Fruit fly (Drosophila melanogaster): ENCODE measurements around the gene CG17129.

The CG17129 gene

dm6 chr3L:638031-638414 is 42.1 kb downstream of the CG17129 start (continued):
- TF ChIP-seq CG9797 (GFP tag; optimal IDR thresholded peaks at IDR 0.05), result no peak
- TF ChIP-seq CG8290 (GFP tag; optimal IDR thresholded peaks at IDR 0.05), result no peak
- peak in 1 of 2 experiments; percentile 38 for TF ChIP-seq CG8290 (tag; optimal IDR thresholded peaks at IDR 0.05)
- TF ChIP-seq Hey (tag; optimal IDR thresholded peaks at IDR 0.05), result peak; percentile 7
- no peak for TF ChIP-seq wdn (GFP tag; IDR thresholded peaks at IDR 0.05)
- no peak for TF ChIP-seq CG9437 (GFP tag; optimal IDR thresholded peaks at IDR 0.05)
- no peak for TF ChIP-seq Fer1 (GFP tag; optimal IDR thresholded peaks at IDR 0.05)
- TF ChIP-seq CG13424 (tag; optimal IDR thresholded peaks at IDR 0.05), result no peak
- no peak for TF ChIP-seq Dad (GFP tag; optimal IDR thresholded peaks at IDR 0.05)
- TF ChIP-seq grn (GFP tag; optimal IDR thresholded peaks at IDR 0.05), result peak; percentile 94
- no peak for TF ChIP-seq CG32767 (GFP tag; IDR thresholded peaks at IDR 0.05)
- TF ChIP-seq H2.0 (GFP tag; IDR thresholded peaks at IDR 0.05), result no peak
- peak; percentile 17 for TF ChIP-seq CG15601 (tag; optimal IDR thresholded peaks at IDR 0.05)
- TF ChIP-seq Rx (GFP tag; IDR thresholded peaks at IDR 0.05), result no peak
- TF ChIP-seq Kr (GFP tag; optimal IDR thresholded peaks at IDR 0.05), result no peak

- TF ChIP-seq zf30C (GFP tag; optimal IDR thresholded peaks at IDR 0.05), result peak; percentile 57
- no peak for TF ChIP-seq CG2202 (tag; optimal IDR thresholded peaks at IDR 0.05)
- TF ChIP-seq onecut (GFP tag; IDR thresholded peaks at IDR 0.05), result no peak
- peak; percentile 3 for TF ChIP-seq gem (tag; optimal IDR thresholded peaks at IDR 0.05)
- peak; percentile 28 for TF ChIP-seq CG12769 (tag; optimal IDR thresholded peaks at IDR 0.05)
- TF ChIP-seq Atf6 (GFP tag; IDR thresholded peaks at IDR 0.05), result 0 out of 2 replicates have a peak, but pooled peaks have one; percentile 15
- TF ChIP-seq rib (GFP tag; IDR thresholded peaks at IDR 0.05), result peak; percentile 19; the same call in 1 of the 2 replicates
- TF ChIP-seq CG17829 (tag; optimal IDR thresholded peaks at IDR 0.05), result no peak
- TF ChIP-seq jigr1 (GFP tag; IDR thresholded peaks at IDR 0.05), result 0 out of 3 replicates have a peak, but pooled peaks have one; percentile 5
- TF ChIP-seq Six4 (GFP tag; optimal IDR thresholded peaks at IDR 0.05), result no peak
- TF ChIP-seq grn (GFP tag; optimal IDR thresholded peaks at IDR 0.05), result peak; percentile 6
- no peak for TF ChIP-seq dmrt11E (tag; optimal IDR thresholded peaks at IDR 0.05)
- peak; percentile 28 for TF ChIP-seq CG17385 (GFP tag; optimal IDR thresholded peaks at IDR 0.05)
- TF ChIP-seq C15 (GFP tag; IDR thresholded peaks at IDR 0.05), result no peak
- no peak for TF ChIP-seq HmgD (GFP tag; optimal IDR thresholded peaks at IDR 0.05)
- TF ChIP-seq Myb (GFP tag; optimal IDR thresholded peaks at IDR 0.05), result no peak
- peak; percentile 2 for TF ChIP-seq Med (GFP tag)
- 0 out of 4 replicates have a peak, but pooled peaks have one; percentile 49 for TF ChIP-seq chinmo (GFP tag; IDR thresholded peaks at IDR 0.05; ENCODE audit: partially characterized antibody)
- TF ChIP-seq CG2712 (tag; optimal IDR thresholded peaks at IDR 0.05), result no peak
- TF ChIP-seq mirr (GFP tag; optimal IDR thresholded peaks at IDR 0.05), result peak; percentile 57
- peak; percentile 11 for TF ChIP-seq hkb (optimal IDR thresholded peaks at IDR 0.05)
- TF ChIP-seq hkb (GFP tag; IDR thresholded peaks at IDR 0.05), result no peak
- peak; percentile 39 for TF ChIP-seq sens (GFP tag)
- no peak for TF ChIP-seq ash1 (GFP tag; optimal IDR thresholded peaks at IDR 0.05)
- no peak for TF ChIP-seq CG1024 (GFP tag; IDR thresholded peaks at IDR 0.05)
- TF ChIP-seq CG14014 (GFP tag; IDR thresholded peaks at IDR 0.05), result no peak
- peak; percentile 60 for TF ChIP-seq kni (GFP tag; optimal IDR thresholded peaks at IDR 0.05)
- TF ChIP-seq Deaf1 (tag; optimal IDR thresholded peaks at IDR 0.05), result peak; percentile 93
- TF ChIP-seq Dref (GFP tag; IDR thresholded peaks at IDR 0.05), result no peak
- 0 out of 2 replicates have a peak, but pooled peaks have one; percentile 29 for TF ChIP-seq NFAT (GFP tag; IDR thresholded peaks at IDR 0.05)
- TF ChIP-seq CG34376 (GFP tag; optimal IDR thresholded peaks at IDR 0.05), result peak; percentile 63
- no peak for TF ChIP-seq CG8290 (GFP tag; optimal IDR thresholded peaks at IDR 0.05)
- peak in 1 of 2 experiments; percentile 46 for TF ChIP-seq CG8290 (tag; optimal IDR thresholded peaks at IDR 0.05)
- no peak for TF ChIP-seq pan (optimal IDR thresholded peaks at IDR 0.05)
- peak in 1 of 2 experiments; percentile 20 for TF ChIP-seq pan (GFP tag; optimal IDR thresholded peaks at IDR 0.05 in 1 of 2, IDR thresholded peaks at IDR 0.05 in 1 of 2)
- no peak for TF ChIP-seq nom (GFP tag; optimal IDR thresholded peaks at IDR 0.05)
- peak; percentile 7; the same call in 1 of the 3 replicates for TF ChIP-seq ci (GFP tag; IDR thresholded peaks at IDR 0.05)
- TF ChIP-seq Drgx (GFP tag; IDR thresholded peaks at IDR 0.05), result 0 out of 2 replicates have a peak, but pooled peaks have one; percentile 16
Observed at dm6 chr3L:637329-638030, 42.6 kb downstream of the CG17129 start.
